Worm (Caenorhabditis elegans) whole organism, L1 larva: ENCODE results near the gene lhpp-1.

Source experiments
- C16A3.4 ChIP-seq: fragments of 150-350 bp; optimal IDR thresholded peaks from 2 replicates; lab custom pipeline; 2014; ENCODE audit warnings: missing biosample characterization, missing genetic modification characterization
- C34B4.2 ChIP-seq: sonication (generic microtip); optimal IDR thresholded peaks from 2 replicates; lab custom pipeline; 2017; ENCODE audit warnings: mild to moderate bottlenecking, missing genetic modification characterization, missing compliant biosample characterization
- F16B12.6 ChIP-seq: fragments of 150-350 bp; optimal IDR thresholded peaks from 2 replicates; lab custom pipeline; 2014; ENCODE audit warnings: missing biosample characterization, missing genetic modification characterization
- aha-1 ChIP-seq: fragments of 150-350 bp; optimal IDR thresholded peaks from 2 replicates; lab custom pipeline; 2014; ENCODE audit warnings: missing biosample characterization, missing genetic modification characterization
- aly-2 ChIP-seq: fragments of 150-350 bp; optimal IDR thresholded peaks from 2 replicates; lab custom pipeline; 2014; ENCODE audit warnings: missing biosample characterization, missing genetic modification characterization
- ama-1 ChIP-seq: fragments of 150-350 bp; optimal IDR thresholded peaks from 2 replicates; lab custom pipeline; 2014
- blmp-1 ChIP-seq: fragments of 150-350 bp; optimal IDR thresholded peaks from 2 replicates; lab custom pipeline; 2014; ENCODE audit warnings: missing biosample characterization, missing genetic modification characterization
- ceh-63 ChIP-seq: fragments of 200-800 bp; sonication (Bioruptor generic); optimal IDR thresholded peaks from 2 replicates; lab custom pipeline; 2018; ENCODE audit warnings: mild to moderate bottlenecking, missing genetic modification characterization, missing compliant biosample characterization
- ceh-88 ChIP-seq: fragments of 200-800 bp; sonication (Bioruptor generic); IDR thresholded peaks from 2 replicates; pipeline ENCODE4 v1.3.6; 2022; ENCODE audit warnings: missing genetic modification characterization, missing compliant biosample characterization
- ceh-90 ChIP-seq: sonication (generic microtip); optimal IDR thresholded peaks from 2 replicates; lab custom pipeline; 2016; ENCODE audit warnings: missing genetic modification characterization, missing compliant biosample characterization
- ces-1 ChIP-seq: fragments of 150-350 bp; optimal IDR thresholded peaks from 2 replicates; lab custom pipeline; 2014; ENCODE audit warnings: missing biosample characterization, missing genetic modification reagents, missing genetic modification characterization
- dsc-1 ChIP-seq: sonication (generic microtip); optimal IDR thresholded peaks from 2 replicates; lab custom pipeline; 2016; ENCODE audit warnings: mild to moderate bottlenecking, missing genetic modification characterization, missing compliant biosample characterization
- efl-1 ChIP-seq, 4 experiments: fragments of 150-350 bp; optimal IDR thresholded peaks in 3 of 4; peaks in 1 of 4; 1 replicate in 1 of 4; 2 replicates in 3 of 4; lab custom pipeline; 2014; ENCODE audit warnings: missing biosample characterization in 2 of 4, missing genetic modification characterization in 2 of 4, missing genetic modification reagents in 2 of 4
- egl-13 ChIP-seq: sonication (generic microtip); optimal IDR thresholded peaks from 2 replicates; lab custom pipeline; 2016; ENCODE audit warnings: missing genotype, missing genetic modification reagents, missing genetic modification characterization, missing compliant biosample characterization
- elt-3 ChIP-seq, 6 experiments: fragments of 150-350 bp in 1 of 6; sonication (generic microtip); optimal IDR thresholded peaks; 2 replicates each; lab custom pipeline; 2017 to 2018; ENCODE audit warnings: missing biosample characterization in 6 of 6, missing genetic modification characterization in 6 of 6, inconsistent platforms in 1 of 6
- ets-5 ChIP-seq: fragments of 200-800 bp; sonication (Bioruptor generic); IDR thresholded peaks from 2 replicates; pipeline ENCODE4 v1.3.6; 2022; ENCODE audit warnings: missing genetic modification characterization, missing compliant biosample characterization
- fkh-8 ChIP-seq: sonication (generic microtip); optimal IDR thresholded peaks from 2 replicates; lab custom pipeline; 2016; ENCODE audit warnings: mild to moderate bottlenecking, missing genetic modification characterization, missing compliant biosample characterization
- fos-1 ChIP-seq: fragments of 150-350 bp; optimal IDR thresholded peaks from 2 replicates; lab custom pipeline; 2014; ENCODE audit warnings: missing biosample characterization, missing genetic modification characterization
- grh-1 ChIP-seq: fragments of 200-800 bp; sonication (Bioruptor generic); IDR thresholded peaks from 2 replicates; pipeline ENCODE4 v1.3.6; 2022; ENCODE audit warnings: missing genetic modification reagents, missing genetic modification characterization, missing compliant biosample characterization
- hlh-4 ChIP-seq: sonication (generic microtip); optimal IDR thresholded peaks from 2 replicates; lab custom pipeline; 2016; ENCODE audit warnings: mild to moderate bottlenecking, missing genetic modification characterization, missing compliant biosample characterization
- lin-15B ChIP-seq: fragments of 150-350 bp; sonication (generic microtip); optimal IDR thresholded peaks from 3 replicates; lab custom pipeline; 2014; ENCODE audit warnings: missing biosample characterization, missing genetic modification characterization
- lin-35 ChIP-seq, 2 experiments: fragments of 150-350 bp; optimal IDR thresholded peaks; 2 replicates each; lab custom pipeline; 2014; ENCODE audit warnings: missing biosample characterization in 2 of 2, missing genetic modification characterization in 2 of 2, missing genetic modification reagents in 2 of 2
- lin-39 ChIP-seq: fragments of 150-350 bp; optimal IDR thresholded peaks from 2 replicates; lab custom pipeline; 2014; ENCODE audit warnings: missing biosample characterization, missing genetic modification reagents, missing genetic modification characterization
- lsy-2 ChIP-seq, 2 experiments: fragments of 150-350 bp; optimal IDR thresholded peaks; 2 replicates each; lab custom pipeline; 2014; ENCODE audit warnings: missing biosample characterization in 2 of 2, missing genetic modification characterization in 2 of 2
- mab-9 ChIP-seq: fragments of 200-800 bp; sonication (Bioruptor generic); IDR thresholded peaks from 2 replicates; pipeline ENCODE4 v1.3.6; 2022; ENCODE audit warnings: missing genetic modification reagents, missing genetic modification characterization, missing compliant biosample characterization
- mep-1 ChIP-seq: fragments of 150-350 bp; optimal IDR thresholded peaks from 2 replicates; lab custom pipeline; 2014; ENCODE audit warnings: missing biosample characterization, missing genetic modification characterization
- nhr-11 ChIP-seq: fragments of 150-350 bp; optimal IDR thresholded peaks from 2 replicates; lab custom pipeline; 2014; ENCODE audit warnings: missing biosample characterization, missing genetic modification characterization
- nhr-12 ChIP-seq: sonication (generic microtip); optimal IDR thresholded peaks from 2 replicates; lab custom pipeline; 2017; ENCODE audit warnings: missing biosample characterization, missing genetic modification characterization
- nhr-19 ChIP-seq: fragments of 200-800 bp; sonication (Bioruptor generic); conservative IDR thresholded peaks from 2 replicates; pipeline ENCODE4 v1.3.6; 2022; ENCODE audit warnings: missing genetic modification characterization, missing compliant biosample characterization
- nhr-20 ChIP-seq: sonication (generic microtip); optimal IDR thresholded peaks from 2 replicates; lab custom pipeline; 2016; ENCODE audit warnings: mild to moderate bottlenecking, missing genetic modification characterization, missing compliant biosample characterization
- nhr-237 ChIP-seq: fragments of 150-350 bp; optimal IDR thresholded peaks from 2 replicates; lab custom pipeline; 2014; ENCODE audit warnings: missing biosample characterization, missing genetic modification characterization
- nhr-47 ChIP-seq: sonication (generic microtip); optimal IDR thresholded peaks from 2 replicates; lab custom pipeline; 2016; ENCODE audit warnings: mild to moderate bottlenecking, missing genetic modification characterization, moderate library complexity, missing compliant biosample characterization
- nhr-76 ChIP-seq: sonication (generic microtip); optimal IDR thresholded peaks from 2 replicates; lab custom pipeline; 2017; ENCODE audit warnings: missing biosample characterization, missing genetic modification characterization
- nhr-84 ChIP-seq: sonication (generic microtip); optimal IDR thresholded peaks from 2 replicates; lab custom pipeline; 2017; ENCODE audit warnings: missing biosample characterization, missing genetic modification characterization
- pag-3 ChIP-seq: sonication (generic microtip); optimal IDR thresholded peaks from 2 replicates; lab custom pipeline; 2017; ENCODE audit warnings: missing genetic modification characterization, mild to moderate bottlenecking, missing compliant biosample characterization, antibody characterized with exemption, borderline replicate concordance; ENCODE audit not compliant: insufficient read depth
- pax-3 ChIP-seq: fragments of 200-800 bp; sonication (Bioruptor generic); optimal IDR thresholded peaks from 2 replicates; lab custom pipeline; 2018; ENCODE audit warnings: mild to moderate bottlenecking, missing genetic modification characterization, moderate library complexity, missing compliant biosample characterization
- sox-4 ChIP-seq: sonication (generic microtip); optimal IDR thresholded peaks from 2 replicates; lab custom pipeline; 2016; ENCODE audit warnings: missing genetic modification characterization, missing compliant biosample characterization
- sptf-1 ChIP-seq: fragments of 150-350 bp; optimal IDR thresholded peaks from 2 replicates; lab custom pipeline; 2014; ENCODE audit warnings: missing biosample characterization, missing genetic modification characterization
- swsn-7 ChIP-seq: sonication (generic microtip); optimal IDR thresholded peaks from 2 replicates; lab custom pipeline; 2016; ENCODE audit warnings: missing genetic modification characterization, missing compliant biosample characterization
- tbx-2 ChIP-seq: sonication (generic microtip); optimal IDR thresholded peaks from 2 replicates; lab custom pipeline; 2016; ENCODE audit warnings: missing genetic modification characterization, missing compliant biosample characterization
- unc-30 ChIP-seq: sonication (generic microtip); optimal IDR thresholded peaks from 2 replicates; lab custom pipeline; 2017; ENCODE audit warnings: missing biosample characterization, missing genetic modification characterization
- unc-86 ChIP-seq: sonication (generic microtip); optimal IDR thresholded peaks from 2 replicates; lab custom pipeline; 2016; ENCODE audit warnings: missing genetic modification characterization, missing compliant biosample characterization
- vab-15 ChIP-seq: sonication (generic microtip); optimal IDR thresholded peaks from 2 replicates; lab custom pipeline; 2017; ENCODE audit warnings: missing genotype, mild to moderate bottlenecking, missing genetic modification characterization, missing compliant biosample characterization
- zag-1 ChIP-seq: fragments of 150-350 bp; optimal IDR thresholded peaks from 2 replicates; lab custom pipeline; 2014; ENCODE audit warnings: missing biosample characterization, missing genetic modification characterization
- zip-4 ChIP-seq: fragments of 200-800 bp; sonication (Bioruptor generic); optimal IDR thresholded peaks from 2 replicates; lab custom pipeline; 2018; ENCODE audit warnings: mild to moderate bottlenecking, missing genetic modification characterization, moderate library complexity, missing compliant biosample characterization
- ztf-11 ChIP-seq, 2 experiments: sonication (generic microtip); optimal IDR thresholded peaks; 2 replicates each; lab custom pipeline; 2016 to 2017; ENCODE audit warnings: missing genetic modification characterization in 2 of 2, missing biosample characterization in 1 of 2, missing compliant biosample characterization in 1 of 2

Gene lhpp-1

DNA sequence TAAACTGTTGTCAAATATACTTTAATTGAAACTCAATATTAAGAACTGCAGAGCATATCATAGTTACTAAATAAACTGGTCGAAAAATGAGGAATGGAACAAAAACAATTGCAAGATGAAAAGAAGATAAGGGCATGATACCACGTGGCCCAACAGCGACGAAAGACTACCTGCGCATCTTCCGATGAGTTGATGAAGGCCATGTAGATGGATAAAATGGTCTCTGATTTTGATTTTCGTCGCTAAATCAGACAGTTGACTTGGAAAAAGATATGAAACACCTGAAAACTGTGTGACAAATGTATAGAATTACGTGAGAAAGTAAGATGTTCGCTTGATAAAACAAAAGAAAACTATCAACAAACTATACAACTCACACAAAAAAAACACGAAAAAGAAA, 40.1 kb downstream of the lhpp-1 start (continued):
- no peak for TF ChIP-seq nhr-11
- TF ChIP-seq pax-3 (tag; lab: Kevin White, UChicago): no peak
- no peak for TF ChIP-seq ztf-11 (tag; optimal IDR thresholded peaks at IDR 0.05; lab: Kevin White, UChicago)
- TF ChIP-seq lin-15B (tag; lab: Kevin White, UChicago): no peak
- TF ChIP-seq sox-4 (tag; lab: Kevin White, UChicago): no peak
- no peak for TF ChIP-seq nhr-84 (tag; lab: Kevin White, UChicago)
- peak; percentile 16 for TF ChIP-seq C16A3.4 (tag; lab: Kevin White, UChicago)
- no peak for TF ChIP-seq ama-1 (lab: Kevin White, UChicago)
- TF ChIP-seq nhr-12 (tag; lab: Kevin White, UChicago): no peak
- TF ChIP-seq hlh-4 (tag; lab: Kevin White, UChicago): no peak
- no peak for TF ChIP-seq pag-3 (tag; lab: Kevin White, UChicago)
- TF ChIP-seq aly-2 (tag; lab: Kevin White, UChicago): no peak
- peak; percentile 72 for TF ChIP-seq blmp-1 (tag; lab: Kevin White, UChicago)
- no peak for TF ChIP-seq dsc-1 (tag; lab: Kevin White, UChicago)
- no peak for TF ChIP-seq grh-1 (GFP tag; lab: Robert Waterston, UW)
- no peak for TF ChIP-seq swsn-7 (tag; lab: Kevin White, UChicago)
- no peak for TF ChIP-seq ceh-63
- TF ChIP-seq tbx-2 (tag; lab: Kevin White, UChicago): no peak
- no peak for TF ChIP-seq vab-15 (tag; lab: Kevin White, UChicago)
- no peak for TF ChIP-seq fos-1
- peak; percentile 17; the same call in 1 of the 2 replicates for TF ChIP-seq nhr-19 (GFP tag; lab: Robert Waterston, UW)
- no peak for TF ChIP-seq lsy-2 (tag; optimal IDR thresholded peaks at IDR 0.05; lab: Kevin White, UChicago)
- no peak for TF ChIP-seq fkh-8 (tag; lab: Kevin White, UChicago)
- no peak for TF ChIP-seq sptf-1
- TF ChIP-seq ceh-90 (tag; lab: Kevin White, UChicago): no peak
- no peak for TF ChIP-seq nhr-237 (tag; lab: Kevin White, UChicago)
- TF ChIP-seq mep-1 (tag; lab: Kevin White, UChicago): peak; percentile 46
- TF ChIP-seq elt-3 (tag; optimal IDR thresholded peaks at IDR 0.05; lab: Kevin White, UChicago): peak in 4 of 6 experiments; percentile 41 to 93 (median 89)
- TF ChIP-seq ces-1 (GFP tag; lab: Kevin White, UChicago): no peak
- TF ChIP-seq zag-1: no peak
- TF ChIP-seq efl-1 (optimal IDR thresholded peaks at IDR 0.05; lab: Kevin White, UChicago): no peak
- no peak for TF ChIP-seq efl-1 (GFP tag; optimal IDR thresholded peaks at IDR 0.05 in 1 of 2; lab: Kevin White, UChicago)

DNA sequence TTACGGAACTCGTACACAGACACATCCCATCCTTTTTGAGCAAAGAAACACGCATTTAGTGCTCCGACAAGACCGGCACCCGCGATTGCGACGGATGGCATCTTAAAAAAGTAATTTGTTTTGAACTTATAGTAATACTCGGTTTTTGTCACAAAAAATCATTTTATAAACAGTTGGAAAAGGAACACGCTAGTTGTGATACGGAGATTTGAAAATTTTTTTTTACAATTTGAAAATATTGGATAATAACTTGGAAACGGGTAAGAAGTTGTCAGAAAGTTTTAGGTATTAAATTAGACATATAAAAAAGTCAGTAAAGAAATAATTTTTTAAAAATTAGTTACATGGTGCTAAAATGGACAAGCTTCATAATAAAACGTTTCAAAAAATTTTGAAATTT, 41.2 kb downstream of the lhpp-1 start, which contains the start of gene kmo-1:
Gene kmo-1, minus strand, starts transcription at position 101 of the 400 bp plus-strand sequence.
- no peak for TF ChIP-seq unc-30
- TF ChIP-seq nhr-20 (tag; lab: Kevin White, UChicago): no peak
- no peak for TF ChIP-seq lin-35 (GFP tag; optimal IDR thresholded peaks at IDR 0.05; lab: Kevin White, UChicago)
- no peak for TF ChIP-seq aly-2 (tag; lab: Kevin White, UChicago)
- no peak for TF ChIP-seq nhr-47 (tag; lab: Kevin White, UChicago)

DNA sequence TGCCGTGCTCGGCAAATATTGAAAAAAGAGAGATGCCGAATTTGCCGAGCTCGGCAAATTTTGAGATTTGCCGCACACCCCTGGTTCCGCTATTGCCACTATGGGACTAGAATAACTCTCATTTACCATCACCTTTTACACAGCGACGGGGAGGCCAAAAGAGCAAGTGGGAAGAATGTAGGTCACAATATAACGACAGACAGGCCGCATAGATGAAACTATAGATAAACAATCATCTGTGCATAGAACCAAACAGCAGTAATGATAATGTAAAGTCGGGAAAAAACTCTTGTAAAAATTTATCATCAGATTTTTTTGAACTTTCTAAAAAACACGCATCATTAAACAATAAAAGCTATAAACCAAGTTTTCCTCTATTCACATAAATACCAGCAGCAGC, 43.2 kb downstream of the lhpp-1 start, which contains the start of gene kmo-2:
Gene kmo-2, minus strand, starts transcription at position 101 of the 400 bp plus-strand sequence.
- TF ChIP-seq hlh-4 (tag; lab: Kevin White, UChicago) (no peak), nhr-76 (no peak), dsc-1 (tag; lab: Kevin White, UChicago) (no peak), egl-13 (tag; lab: Kevin White, UChicago) (no peak), ceh-63 (no peak), elt-3 (tag; optimal IDR thresholded peaks at IDR 0.05; lab: Kevin White, UChicago) (no peak), lsy-2 (tag; optimal IDR thresholded peaks at IDR 0.05; lab: Kevin White, UChicago) (no peak), F16B12.6 (tag; lab: Kevin White, UChicago) (no peak), zip-4 (GFP tag; lab: Kevin White, UChicago) (no peak), fos-1 (no peak), ets-5 (GFP tag; lab: Robert Waterston, UW) (no peak), mab-9 (GFP tag; lab: Robert Waterston, UW) (no peak), aha-1 (no peak), lin-39 (no peak), unc-86 (tag; lab: Kevin White, UChicago) (no peak), aly-2 (tag; lab: Kevin White, UChicago) (no peak), ceh-88 (GFP tag; lab: Robert Waterston, UW) (no peak), C34B4.2 (tag; lab: Kevin White, UChicago) (no peak)
